Worm (Caenorhabditis elegans) whole organism, young adult: ENCODE data around the gene Y46G5A.8.

Experiments used
- B0019.2 ChIP-seq: fragments of 200-800 bp; sonication (Bioruptor generic); conservative IDR thresholded peaks from 2 replicates; pipeline ENCODE4 v1.3.6; 2022; ENCODE audit warnings: missing genetic modification reagents, missing genetic modification characterization, missing compliant biosample characterization
- B0336.3 ChIP-seq: fragments of 200-800 bp; sonication (Bioruptor generic); IDR thresholded peaks from 2 replicates; pipeline ENCODE4 v1.3.6; 2022; ENCODE audit warnings: missing genetic modification characterization, missing compliant biosample characterization
- C06A6.2 ChIP-seq: fragments of 200-800 bp; sonication (Bioruptor generic); conservative IDR thresholded peaks from 2 replicates; pipeline ENCODE4 v1.3.6; 2022; ENCODE audit warnings: missing genetic modification characterization, missing compliant biosample characterization
- D2030.7 ChIP-seq: fragments of 200-800 bp; sonication (Bioruptor generic); IDR thresholded peaks from 2 replicates; pipeline ENCODE4 v1.3.6; 2022; ENCODE audit warnings: missing genetic modification reagents, missing genetic modification characterization, missing compliant biosample characterization
- F23B12.7 ChIP-seq: sonication (generic microtip); optimal IDR thresholded peaks from 2 replicates; lab custom pipeline; 2017; ENCODE audit warnings: missing genetic modification characterization, mild to moderate bottlenecking, missing compliant biosample characterization, antibody characterized with exemption, moderate library complexity; ENCODE audit not compliant: insufficient read depth
- F33H1.4 ChIP-seq: fragments of 200-800 bp; sonication (Bioruptor generic); IDR thresholded peaks from 2 replicates; pipeline ENCODE4 v1.3.6; 2022; ENCODE audit warnings: missing genetic modification reagents, missing genetic modification characterization, missing compliant biosample characterization
- F49E8.2 ChIP-seq: sonication (generic microtip); optimal IDR thresholded peaks from 3 replicates; lab custom pipeline; 2017; ENCODE audit warnings: missing genetic modification characterization, mild to moderate bottlenecking, missing compliant biosample characterization, antibody characterized with exemption, moderate library complexity; ENCODE audit not compliant: insufficient read depth
- F57A8.1 ChIP-seq: fragments of 200-800 bp; sonication (Bioruptor generic); optimal IDR thresholded peaks from 2 replicates; lab custom pipeline; 2018; ENCODE audit warnings: mild to moderate bottlenecking, missing genetic modification characterization, moderate library complexity, missing compliant biosample characterization
- Y53G8AR.9 ChIP-seq: fragments of 200-800 bp; sonication (Bioruptor generic); conservative IDR thresholded peaks from 2 replicates; pipeline ENCODE4 v1.3.6; 2022; ENCODE audit warnings: missing genetic modification reagents, missing genetic modification characterization, missing compliant biosample characterization
- Y95B8A.8 ChIP-seq: fragments of 200-800 bp; sonication (Bioruptor generic); IDR thresholded peaks from 2 replicates; pipeline ENCODE4 v1.3.6; 2022; ENCODE audit warnings: missing genetic modification reagents, missing genetic modification characterization, missing compliant biosample characterization
- athp-1 ChIP-seq: sonication (generic microtip); optimal IDR thresholded peaks from 2 replicates; lab custom pipeline; 2017; ENCODE audit warnings: mild to moderate bottlenecking, missing genetic modification characterization, missing compliant biosample characterization
- attf-5 ChIP-seq: fragments of 200-800 bp; sonication (Bioruptor generic); optimal IDR thresholded peaks from 2 replicates; lab custom pipeline; 2018; ENCODE audit warnings: mild to moderate bottlenecking, missing genetic modification characterization, missing compliant biosample characterization
- ccch-3 ChIP-seq: fragments of 200-800 bp; sonication (Bioruptor generic); optimal IDR thresholded peaks from 2 replicates; lab custom pipeline; 2018; ENCODE audit warnings: mild to moderate bottlenecking, missing genetic modification characterization, missing compliant biosample characterization
- cebp-1 ChIP-seq, 2 experiments: fragments of 200-800 bp in 1 of 2; sonication (Bioruptor generic) in 1 of 2; sonication (generic microtip) in 1 of 2; IDR thresholded peaks in 1 of 2; optimal IDR thresholded peaks in 1 of 2; 2 replicates each; pipeline versions ENCODE4 v1.3.6 to Lab custom; 2017 to 2022; ENCODE audit warnings: missing compliant biosample characterization in 2 of 2, missing genetic modification characterization in 2 of 2, mild to moderate bottlenecking in 1 of 2, missing genetic modification reagents in 1 of 2, moderate library complexity in 1 of 2
- ceh-58 ChIP-seq: fragments of 200-800 bp; sonication (Bioruptor generic); IDR thresholded peaks from 2 replicates; pipeline ENCODE4 v1.3.6; 2022; ENCODE audit warnings: missing genetic modification characterization, missing compliant biosample characterization
- ceh-91 ChIP-seq: fragments of 200-800 bp; sonication (Bioruptor generic); IDR thresholded peaks from 2 replicates; pipeline ENCODE4 v1.3.6; 2022; ENCODE audit warnings: missing genetic modification reagents, missing genetic modification characterization, missing compliant biosample characterization
- dpl-1 ChIP-seq: fragments of 150-350 bp; optimal IDR thresholded peaks from 2 replicates; lab custom pipeline; 2014; ENCODE audit warnings: missing biosample characterization, missing genetic modification reagents, missing genetic modification characterization
- efl-1 ChIP-seq: fragments of 150-350 bp; optimal IDR thresholded peaks from 2 replicates; lab custom pipeline; 2014; ENCODE audit warnings: missing biosample characterization, missing genetic modification reagents, missing genetic modification characterization
- egl-18 ChIP-seq: fragments of 200-800 bp; sonication (Bioruptor generic); IDR thresholded peaks from 2 replicates; pipeline ENCODE4 v1.3.6; 2022; ENCODE audit warnings: missing genetic modification reagents, missing genetic modification characterization, missing compliant biosample characterization
- egrh-3 ChIP-seq: fragments of 200-800 bp; sonication (Bioruptor generic); IDR thresholded peaks from 2 replicates; pipeline ENCODE4 v1.3.6; 2022; ENCODE audit warnings: missing genetic modification reagents, missing genetic modification characterization, missing compliant biosample characterization
- ekl-4 ChIP-seq: fragments of 200-800 bp; sonication (Bioruptor generic); IDR thresholded peaks from 2 replicates; pipeline ENCODE4 v1.3.6; 2022; ENCODE audit warnings: missing genetic modification reagents, missing genetic modification characterization, missing compliant biosample characterization
- fkh-3 ChIP-seq: sonication (generic microtip); optimal IDR thresholded peaks from 2 replicates; lab custom pipeline; 2016; ENCODE audit warnings: mild to moderate bottlenecking, missing genetic modification characterization, missing compliant biosample characterization
- hrde-1 ChIP-seq: sonication (generic microtip); optimal IDR thresholded peaks from 2 replicates; lab custom pipeline; 2016; ENCODE audit warnings: missing genetic modification characterization, mild to moderate bottlenecking, missing compliant biosample characterization, moderate library complexity, missing genotype, missing genetic modification reagents, borderline replicate concordance
- hsf-1 ChIP-seq: fragments of 200-800 bp; sonication (Bioruptor generic); IDR thresholded peaks from 2 replicates; pipeline ENCODE4 v1.3.6; 2022; ENCODE audit warnings: missing genetic modification reagents, missing genetic modification characterization, missing compliant biosample characterization
- lin-35 ChIP-seq, 3 experiments: fragments of 150-350 bp in 2 of 3; sonication (generic microtip) in 1 of 3; optimal IDR thresholded peaks; 2 replicates each; lab custom pipeline; 2014 to 2018; ENCODE audit warnings: missing biosample characterization in 3 of 3, missing genetic modification characterization in 3 of 3, missing genetic modification reagents in 3 of 3
- lin-54 ChIP-seq: fragments of 200-800 bp; sonication (Bioruptor generic); optimal IDR thresholded peaks from 2 replicates; lab custom pipeline; 2018; ENCODE audit warnings: mild to moderate bottlenecking, missing genetic modification characterization, missing compliant biosample characterization
- lsl-1 ChIP-seq: fragments of 200-800 bp; sonication (Bioruptor generic); optimal IDR thresholded peaks from 2 replicates; lab custom pipeline; 2018; ENCODE audit warnings: mild to moderate bottlenecking, missing genetic modification characterization, moderate library complexity, missing compliant biosample characterization
- madf-6 ChIP-seq: fragments of 200-800 bp; sonication (Bioruptor generic); IDR thresholded peaks from 2 replicates; pipeline ENCODE4 v1.3.6; 2022; ENCODE audit warnings: missing genetic modification reagents, missing genetic modification characterization, missing compliant biosample characterization
- madf-8 ChIP-seq: fragments of 200-800 bp; sonication (Bioruptor generic); conservative IDR thresholded peaks from 2 replicates; pipeline ENCODE4 v1.3.6; 2022; ENCODE audit warnings: missing genetic modification reagents, missing genetic modification characterization, missing compliant biosample characterization
- mcd-1 ChIP-seq: fragments of 200-800 bp; sonication (Bioruptor generic); IDR thresholded peaks from 2 replicates; pipeline ENCODE4 v1.3.6; 2022; ENCODE audit warnings: missing genetic modification reagents, missing genetic modification characterization, missing compliant biosample characterization
- mes-4 ChIP-seq: sonication (generic microtip); optimal IDR thresholded peaks from 2 replicates; lab custom pipeline; 2016; ENCODE audit warnings: missing genotype, missing genetic modification characterization, missing compliant biosample characterization
- nfya-2 ChIP-seq: fragments of 200-800 bp; sonication (Bioruptor generic); IDR thresholded peaks from 2 replicates; pipeline ENCODE4 v1.3.6; 2022; ENCODE audit warnings: missing genetic modification reagents, missing genetic modification characterization, missing compliant biosample characterization
- rcor-1 ChIP-seq: fragments of 200-800 bp; sonication (Bioruptor generic); IDR thresholded peaks from 2 replicates; pipeline ENCODE4 v1.3.6; 2022; ENCODE audit warnings: missing genetic modification reagents, missing genetic modification characterization, missing compliant biosample characterization
- repo-1 ChIP-seq: sonication (generic microtip); optimal IDR thresholded peaks from 2 replicates; lab custom pipeline; 2017; ENCODE audit warnings: mild to moderate bottlenecking, missing genetic modification characterization, missing compliant biosample characterization
- sdz-38 ChIP-seq: sonication (generic microtip); optimal IDR thresholded peaks from 2 replicates; lab custom pipeline; 2016; ENCODE audit warnings: missing genotype, missing genetic modification characterization, missing compliant biosample characterization
- snpc-1.1 ChIP-seq: sonication (generic microtip); optimal IDR thresholded peaks from 2 replicates; lab custom pipeline; 2017; ENCODE audit warnings: missing genetic modification characterization, mild to moderate bottlenecking, missing compliant biosample characterization, antibody characterized with exemption, moderate library complexity, missing genotype, missing genetic modification reagents; ENCODE audit not compliant: insufficient read depth
- snpc-1.3 ChIP-seq: sonication (generic microtip); optimal IDR thresholded peaks from 2 replicates; lab custom pipeline; 2017; ENCODE audit warnings: missing genetic modification characterization, mild to moderate bottlenecking, missing compliant biosample characterization, antibody characterized with exemption, moderate library complexity, missing genotype, missing genetic modification reagents; ENCODE audit not compliant: insufficient read depth
- snpc-3.4 ChIP-seq: sonication (generic microtip); optimal IDR thresholded peaks from 2 replicates; lab custom pipeline; 2017; ENCODE audit warnings: missing genetic modification characterization, mild to moderate bottlenecking, missing compliant biosample characterization, antibody characterized with exemption, moderate library complexity, missing genotype, missing genetic modification reagents
- snpc-4 ChIP-seq, 5 experiments: fragments of 150-350 bp in 1 of 5; sonication (generic microtip) in 4 of 5; optimal IDR thresholded peaks; 2 replicates each; lab custom pipeline; 2014 to 2018; ENCODE audit warnings: missing genetic modification characterization in 5 of 5, missing biosample characterization in 3 of 5, antibody characterized with exemption in 2 of 5, mild to moderate bottlenecking in 2 of 5, missing compliant biosample characterization in 2 of 5, missing genotype in 2 of 5, moderate library complexity in 2 of 5, missing genetic modification reagents in 1 of 5
- sptf-2 ChIP-seq: fragments of 200-800 bp; sonication (Bioruptor generic); optimal IDR thresholded peaks from 2 replicates; lab custom pipeline; 2018; ENCODE audit warnings: mild to moderate bottlenecking, missing genetic modification characterization, missing compliant biosample characterization
- unc-130 ChIP-seq: sonication (generic microtip); optimal IDR thresholded peaks from 2 replicates; lab custom pipeline; 2016; ENCODE audit warnings: missing genetic modification reagents, missing genetic modification characterization, missing compliant biosample characterization
- unc-62 ChIP-seq: fragments of 150-350 bp; optimal IDR thresholded peaks from 2 replicates; lab custom pipeline; 2014; ENCODE audit warnings: missing biosample characterization, missing genetic modification reagents, missing genetic modification characterization
- xnd-1 ChIP-seq: sonication (generic microtip); optimal IDR thresholded peaks from 2 replicates; lab custom pipeline; 2016; ENCODE audit warnings: missing genotype, missing genetic modification reagents, missing genetic modification characterization, missing compliant biosample characterization
- zfh-2 ChIP-seq: fragments of 200-800 bp; sonication (Bioruptor generic); conservative IDR thresholded peaks from 2 replicates; pipeline ENCODE4 v1.3.6; 2022; ENCODE audit warnings: missing genetic modification reagents, missing genetic modification characterization, missing compliant biosample characterization
- ztf-22 ChIP-seq: fragments of 200-800 bp; sonication (Bioruptor generic); optimal IDR thresholded peaks from 2 replicates; lab custom pipeline; 2018; ENCODE audit warnings: mild to moderate bottlenecking, missing genetic modification characterization, moderate library complexity, missing compliant biosample characterization

Y46G5A.8 gene

DNA sequence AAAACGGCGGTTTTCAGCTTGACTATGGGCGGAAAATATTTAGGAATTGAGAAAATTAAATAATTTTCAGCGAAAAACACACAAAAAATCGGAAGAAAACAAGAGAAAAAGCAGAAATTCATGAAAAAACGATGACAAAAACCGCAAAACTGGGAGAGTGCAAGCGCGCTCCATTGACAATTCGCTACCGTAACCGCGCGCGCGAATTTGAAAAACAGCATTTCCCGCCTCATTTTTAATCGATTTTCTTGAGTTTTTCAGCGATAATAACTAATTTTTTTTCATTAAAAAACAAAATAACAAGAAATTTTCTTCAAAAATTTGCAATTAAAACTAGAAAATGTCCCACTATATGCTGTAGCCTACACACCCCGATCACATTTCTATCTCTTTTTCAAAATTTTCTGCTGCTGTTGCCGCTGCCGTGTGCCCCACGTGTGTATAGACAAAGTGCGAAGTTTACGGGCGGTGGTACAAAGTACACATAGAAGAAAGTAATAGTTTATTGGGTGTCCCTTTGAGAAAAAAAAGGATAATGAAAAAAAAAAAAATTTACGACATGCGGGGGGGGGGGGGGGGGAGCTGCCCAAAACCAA, 43.9 kb downstream of the Y46G5A.8 start (continued):
- peak; percentile 54 for TF ChIP-seq B0336.3 (GFP tag; lab: Robert Waterston, UW)
- TF ChIP-seq F49E8.2 (tag; lab: Kevin White, UChicago) = peak; percentile 49
- peak; percentile 81 for TF ChIP-seq rcor-1 (GFP tag; lab: Robert Waterston, UW)
- TF ChIP-seq madf-8 (GFP tag; lab: Robert Waterston, UW) = peak; percentile 91
- no peak for TF ChIP-seq unc-62 (GFP tag; lab: Kevin White, UChicago)
- no peak for TF ChIP-seq ztf-22 (GFP tag; lab: Kevin White, UChicago)
- no peak for TF ChIP-seq ccch-3 (GFP tag; lab: Kevin White, UChicago)
- TF ChIP-seq ceh-91 = peak; percentile 89
- TF ChIP-seq fkh-3 (tag; lab: Kevin White, UChicago) = no peak
- peak; percentile 50 for TF ChIP-seq snpc-1.3 (tag; lab: Kevin White, UChicago)
- TF ChIP-seq hrde-1 = peak; percentile 56
- TF ChIP-seq sdz-38 (tag; lab: Kevin White, UChicago) = no peak
- no peak for TF ChIP-seq nfya-2 (GFP tag; lab: Robert Waterston, UW)
- peak; percentile 92 for TF ChIP-seq dpl-1 (GFP tag; lab: Kevin White, UChicago)
- TF ChIP-seq mcd-1 = peak; percentile 97
- TF ChIP-seq B0019.2 (GFP tag; lab: Robert Waterston, UW) = peak; percentile 52
- peak; percentile 98 for TF ChIP-seq efl-1 (GFP tag; lab: Kevin White, UChicago)
- TF ChIP-seq C06A6.2 = no peak
- TF ChIP-seq repo-1 (tag; lab: Kevin White, UChicago) = no peak
- TF ChIP-seq Y53G8AR.9 (GFP tag; lab: Robert Waterston, UW) = no peak
- peak; percentile 90 for TF ChIP-seq D2030.7 (GFP tag; lab: Robert Waterston, UW)
- TF ChIP-seq snpc-3.4 (tag; lab: Kevin White, UChicago) = peak; percentile 75
- no peak for TF ChIP-seq snpc-4 (GFP tag; optimal IDR thresholded peaks at IDR 0.05; lab: Kevin White, UChicago)
- TF ChIP-seq snpc-4 (tag; optimal IDR thresholded peaks at IDR 0.05; lab: Kevin White, UChicago) = peak in 2 of 4 experiments; percentile 32 to 47
- TF ChIP-seq F23B12.7 (tag; lab: Kevin White, UChicago) = no peak
- no peak for TF ChIP-seq sptf-2 (GFP tag; lab: Kevin White, UChicago)
- no peak for TF ChIP-seq ceh-58 (GFP tag; lab: Robert Waterston, UW)
- TF ChIP-seq egrh-3 (GFP tag; lab: Robert Waterston, UW) = no peak
- TF ChIP-seq cebp-1 (GFP tag; IDR thresholded peaks at IDR 0.05; lab: Robert Waterston, UW) = no peak
- peak; percentile 36 for TF ChIP-seq cebp-1 (tag; optimal IDR thresholded peaks at IDR 0.05; lab: Kevin White, UChicago)
- TF ChIP-seq unc-130 = peak; percentile 38
- TF ChIP-seq snpc-1.1 (tag; lab: Kevin White, UChicago) = peak; percentile 52
- TF ChIP-seq ekl-4 (GFP tag; lab: Robert Waterston, UW) = peak; percentile 77
- TF ChIP-seq madf-6 = peak; percentile 97
- TF ChIP-seq lin-35 (GFP tag; optimal IDR thresholded peaks at IDR 0.05; lab: Kevin White, UChicago) = peak; percentile 26 to 68 (median 49)
- no peak for TF ChIP-seq egl-18 (GFP tag; lab: Robert Waterston, UW)
- peak; percentile 14 for TF ChIP-seq attf-5
- peak; percentile 84 for TF ChIP-seq F33H1.4 (GFP tag; lab: Robert Waterston, UW)
- TF ChIP-seq lin-54 (GFP tag; lab: Kevin White, UChicago) = peak; percentile 98
- TF ChIP-seq athp-1 (tag; lab: Kevin White, UChicago) = no peak
- TF ChIP-seq Y95B8A.8 (GFP tag; lab: Robert Waterston, UW) = 0 out of 2 replicates have a peak, but pooled peaks have one; percentile 4
- peak; percentile 97 for TF ChIP-seq lsl-1 (GFP tag; lab: Kevin White, UChicago)
- TF ChIP-seq xnd-1 (tag; lab: Kevin White, UChicago) = peak; percentile 90
- no peak for TF ChIP-seq F57A8.1 (GFP tag; lab: Kevin White, UChicago)
- TF ChIP-seq hsf-1 (GFP tag; lab: Robert Waterston, UW) = peak; percentile 79
- TF ChIP-seq mes-4 = no peak
- TF ChIP-seq zfh-2 = no peak
